Fruit fly (Drosophila melanogaster) whole organism, embryonic: ENCODE results near the gene spd-2.
A peak's percentile ranks its signal among the peaks of the same experiment; 100 is the strongest.

ENCODE experiments used
- ATbp ChIP-seq: fragments of 200-800 bp; sonication (Bioruptor generic); optimal IDR thresholded peaks from 2 replicates; lab custom pipeline; 2017; ENCODE audit warnings: missing biosample characterization, mild to moderate bottlenecking, missing genetic modification characterization, missing genetic modification reagents
- CG10366 ChIP-seq: fragments of 200-800 bp; sonication (Bioruptor generic); IDR thresholded peaks from 2 replicates; pipeline ENCODE4 v1.3.6; 2022; ENCODE audit warnings: missing biosample characterization, missing genetic modification characterization
- CG13287 ChIP-seq: fragments of 200-800 bp; sonication (Bioruptor generic); IDR thresholded peaks from 2 replicates; pipeline ENCODE4 v1.3.6; 2022; ENCODE audit warnings: missing biosample characterization, missing genetic modification characterization; ENCODE audit not compliant: partially characterized antibody
- CG13624 ChIP-seq: fragments of 200-800 bp; sonication (Bioruptor generic); optimal IDR thresholded peaks from 2 replicates; lab custom pipeline; 2016; ENCODE audit warnings: missing biosample characterization, missing genetic modification characterization
- CG14014 ChIP-seq: fragments of 200-800 bp; sonication (Bioruptor generic); IDR thresholded peaks from 2 replicates; pipeline ENCODE4 v1.3.6; 2022; ENCODE audit warnings: missing biosample characterization, missing genetic modification characterization
- CG14050 ChIP-seq: fragments of 200-800 bp; sonication (Bioruptor generic); IDR thresholded peaks from 3 replicates; pipeline ENCODE4 v1.3.6; 2022; ENCODE audit warnings: missing biosample characterization, missing genetic modification characterization
- CG14441 ChIP-seq: fragments of 200-800 bp; sonication (Bioruptor generic); IDR thresholded peaks from 2 replicates; pipeline ENCODE4 v1.3.6; 2022; ENCODE audit warnings: missing biosample characterization, missing genetic modification characterization
- CG15073 ChIP-seq: fragments of 200-800 bp; sonication (Bioruptor generic); optimal IDR thresholded peaks from 2 replicates; lab custom pipeline; 2016; ENCODE audit warnings: missing biosample characterization, missing genetic modification characterization
- CG16813 ChIP-seq: fragments of 200-800 bp; sonication (Bioruptor generic); IDR thresholded peaks from 3 replicates; pipeline ENCODE4 v1.3.6; 2022; ENCODE audit warnings: missing biosample characterization, missing genetic modification characterization; ENCODE audit not compliant: partially characterized antibody
- CG17568 ChIP-seq: fragments of 200-800 bp; sonication (Bioruptor generic); optimal IDR thresholded peaks from 2 replicates; lab custom pipeline; 2018; ENCODE audit warnings: missing biosample characterization, mild to moderate bottlenecking, missing genetic modification characterization, moderate library complexity
- CG2116 ChIP-seq: fragments of 200-800 bp; sonication (Bioruptor generic); optimal IDR thresholded peaks from 3 replicates; lab custom pipeline; 2018; ENCODE audit warnings: missing biosample characterization, mild to moderate bottlenecking, missing genetic modification characterization
- CG2129 ChIP-seq: fragments of 200-800 bp; sonication (Bioruptor generic); IDR thresholded peaks from 2 replicates; pipeline ENCODE4 v1.3.6; 2022; ENCODE audit warnings: missing biosample characterization, missing genetic modification characterization; ENCODE audit not compliant: partially characterized antibody
- CG2712 ChIP-seq: fragments of 200-800 bp; optimal IDR thresholded peaks from 3 replicates; lab custom pipeline; 2019; ENCODE audit warnings: missing biosample characterization, mild to moderate bottlenecking, missing genetic modification characterization, moderate library complexity
- CG34224 ChIP-seq: fragments of 200-800 bp; sonication (Bioruptor generic); IDR thresholded peaks from 3 replicates; pipeline ENCODE4 v1.3.6; 2022; ENCODE audit warnings: missing biosample characterization, missing genetic modification characterization; ENCODE audit not compliant: partially characterized antibody
- CG3995 ChIP-seq: fragments of 200-800 bp; sonication (Bioruptor generic); optimal IDR thresholded peaks from 3 replicates; lab custom pipeline; 2016; ENCODE audit warnings: missing biosample characterization, missing genetic modification characterization
- CG4282 ChIP-seq: fragments of 200-800 bp; sonication (Bioruptor generic); optimal IDR thresholded peaks from 2 replicates; lab custom pipeline; 2016; ENCODE audit warnings: missing biosample characterization, missing genetic modification characterization
- CG5245 ChIP-seq: fragments of 200-800 bp; sonication (Bioruptor generic); optimal IDR thresholded peaks from 3 replicates; lab custom pipeline; 2016; ENCODE audit warnings: missing biosample characterization, missing genetic modification characterization
- CG7357 ChIP-seq: fragments of 200-800 bp; sonication (Bioruptor generic); IDR thresholded peaks from 3 replicates; pipeline ENCODE4 v1.3.6; 2022; ENCODE audit warnings: missing biosample characterization, missing genetic modification characterization
- CG8089 ChIP-seq: fragments of 200-800 bp; sonication (Bioruptor generic); optimal IDR thresholded peaks from 3 replicates; lab custom pipeline; 2016; ENCODE audit warnings: missing biosample characterization, missing genetic modification characterization
- CG8478 ChIP-seq: fragments of >200 bp; optimal IDR thresholded peaks from 2 replicates; lab custom pipeline; 2018
- CG8765 ChIP-seq: fragments of 200-800 bp; sonication (Bioruptor generic); IDR thresholded peaks from 2 replicates; pipeline ENCODE4 v1.3.6; 2022; ENCODE audit warnings: missing biosample characterization, missing genetic modification characterization
- CG9797 ChIP-seq: fragments of 200-800 bp; sonication (Bioruptor generic); optimal IDR thresholded peaks from 3 replicates; lab custom pipeline; 2018; ENCODE audit warnings: missing biosample characterization, mild to moderate bottlenecking, missing genetic modification characterization
- CrebB ChIP-seq: fragments of 200-800 bp; sonication (Bioruptor generic); optimal IDR thresholded peaks from 3 replicates; lab custom pipeline; 2018; ENCODE audit warnings: missing biosample characterization, mild to moderate bottlenecking, missing genetic modification characterization
- Dad ChIP-seq: fragments of 200-800 bp; sonication (Bioruptor generic); optimal IDR thresholded peaks from 3 replicates; lab custom pipeline; 2016; ENCODE audit warnings: missing biosample characterization, missing genetic modification characterization
- Elba2 ChIP-seq: fragments of 200-800 bp; sonication (Bioruptor generic); optimal IDR thresholded peaks from 3 replicates; lab custom pipeline; 2016; ENCODE audit warnings: missing biosample characterization, missing genetic modification characterization
- Ets97D ChIP-seq: fragments of 200-800 bp; sonication (Bioruptor generic); optimal IDR thresholded peaks from 3 replicates; lab custom pipeline; 2016; ENCODE audit warnings: missing biosample characterization, missing genetic modification characterization
- HmgZ ChIP-seq: fragments of 200-800 bp; sonication (Bioruptor generic); optimal IDR thresholded peaks from 2 replicates; lab custom pipeline; 2018; ENCODE audit warnings: missing biosample characterization, mild to moderate bottlenecking, missing genetic modification characterization
- Hr3 ChIP-seq: fragments of 200-800 bp; sonication (Bioruptor generic); optimal IDR thresholded peaks from 3 replicates; lab custom pipeline; 2016; ENCODE audit warnings: missing biosample characterization, missing genetic modification characterization
- MESR4 ChIP-seq: fragments of 200-800 bp; sonication (Bioruptor generic); optimal IDR thresholded peaks from 2 replicates; lab custom pipeline; 2018; ENCODE audit warnings: missing biosample characterization, mild to moderate bottlenecking, missing genetic modification characterization, moderate library complexity
- Mrtf ChIP-seq: fragments of 200-800 bp; sonication (Bioruptor generic); IDR thresholded peaks from 3 replicates; pipeline ENCODE4 v1.3.6; 2022; ENCODE audit warnings: missing biosample characterization, missing genetic modification characterization
- Ravus ChIP-seq: fragments of 200-800 bp; sonication (Bioruptor generic); IDR thresholded peaks from 2 replicates; pipeline ENCODE4 v1.3.6; 2022; ENCODE audit warnings: missing biosample characterization, missing genetic modification characterization
- Sry-δ ChIP-seq: fragments of 200-800 bp; sonication (Bioruptor generic); optimal IDR thresholded peaks from 2 replicates; lab custom pipeline; 2016; ENCODE audit warnings: missing biosample characterization, missing genetic modification characterization
- Stat92E ChIP-seq, 3 experiments: fragments of >200 bp in 2 of 3; fragments of 200-800 bp in 1 of 3; sonication (Bioruptor generic) in 1 of 3; optimal IDR thresholded peaks; 2 replicates each; lab custom pipeline; 2017 to 2019; ENCODE audit warnings: missing biosample characterization in 3 of 3, missing genetic modification characterization in 3 of 3, mild to moderate bottlenecking in 1 of 3, moderate library complexity in 1 of 3
- TFAM ChIP-seq: fragments of 200-800 bp; sonication (Bioruptor generic); optimal IDR thresholded peaks from 2 replicates; lab custom pipeline; 2017; ENCODE audit warnings: missing biosample characterization, missing genetic modification characterization, inconsistent platforms
- YL-1 ChIP-seq: fragments of 200-800 bp; sonication (Bioruptor generic); optimal IDR thresholded peaks from 3 replicates; lab custom pipeline; 2017; ENCODE audit warnings: missing biosample characterization, mild to moderate bottlenecking, missing genetic modification characterization
- amos ChIP-seq: fragments of 200-800 bp; sonication (Bioruptor generic); IDR thresholded peaks from 2 replicates; pipeline ENCODE4 v1.3.6; 2022; ENCODE audit warnings: missing biosample characterization, missing genetic modification characterization; ENCODE audit not compliant: partially characterized antibody
- chinmo ChIP-seq: fragments of 200-800 bp; sonication (Bioruptor generic); IDR thresholded peaks from 4 replicates; pipeline ENCODE4 v1.3.6; 2022; ENCODE audit warnings: missing biosample characterization, missing genetic modification characterization; ENCODE audit not compliant: partially characterized antibody
- dimm ChIP-seq: fragments of 200-800 bp; sonication (Bioruptor generic); IDR thresholded peaks from 2 replicates; pipeline ENCODE4 v1.3.6; 2022; ENCODE audit warnings: missing biosample characterization, missing genetic modification characterization
- dmrt99B ChIP-seq: fragments of 200-800 bp; sonication (Bioruptor generic); optimal IDR thresholded peaks from 2 replicates; lab custom pipeline; 2018; ENCODE audit warnings: missing biosample characterization, mild to moderate bottlenecking, missing genetic modification characterization, moderate library complexity
- lbe ChIP-seq: fragments of 200-800 bp; sonication (Bioruptor generic); optimal IDR thresholded peaks from 2 replicates; lab custom pipeline; 2016; ENCODE audit warnings: missing biosample characterization, mild to moderate bottlenecking, missing genetic modification characterization
- lov ChIP-seq, 2 experiments: fragments of 200-800 bp in 1 of 2; fragments of >200 bp in 1 of 2; sonication (Bioruptor generic) in 1 of 2; IDR thresholded peaks in 1 of 2; optimal IDR thresholded peaks in 1 of 2; 2 replicates in 1 of 2; 3 replicates in 1 of 2; pipeline versions ENCODE4 v1.3.6 to Lab custom; 2017 to 2022; ENCODE audit warnings: missing biosample characterization in 1 of 2, missing genetic modification characterization in 1 of 2
- nau ChIP-seq: fragments of 200-800 bp; sonication (Bioruptor generic); optimal IDR thresholded peaks from 3 replicates; lab custom pipeline; 2017; ENCODE audit warnings: missing biosample characterization, mild to moderate bottlenecking, missing genetic modification characterization, missing genetic modification reagents
- oc ChIP-seq: fragments of 200-800 bp; sonication (Bioruptor generic); optimal IDR thresholded peaks from 2 replicates; lab custom pipeline; 2018; ENCODE audit warnings: missing biosample characterization, mild to moderate bottlenecking, missing genetic modification characterization, moderate library complexity
- phol ChIP-seq: fragments of 200-800 bp; sonication (Bioruptor generic); optimal IDR thresholded peaks from 3 replicates; lab custom pipeline; 2018; ENCODE audit warnings: missing biosample characterization, mild to moderate bottlenecking, missing genetic modification characterization, moderate library complexity
- pzg ChIP-seq: fragments of 200-800 bp; sonication (Bioruptor generic); optimal IDR thresholded peaks from 3 replicates; lab custom pipeline; 2018; ENCODE audit warnings: missing biosample characterization, mild to moderate bottlenecking, missing genetic modification characterization, moderate library complexity
- trh ChIP-seq: fragments of 200-800 bp; sonication (Bioruptor generic); optimal IDR thresholded peaks from 2 replicates; lab custom pipeline; 2016; ENCODE audit warnings: missing biosample characterization, missing genetic modification characterization
- vfl ChIP-seq: fragments of 200-800 bp; sonication (Bioruptor generic); optimal IDR thresholded peaks from 2 replicates; lab custom pipeline; 2016; ENCODE audit warnings: missing biosample characterization, missing genetic modification characterization
- vvl ChIP-seq: fragments of 200-800 bp; sonication (Bioruptor generic); IDR thresholded peaks from 2 replicates; pipeline ENCODE4 v1.3.6; 2022; ENCODE audit warnings: missing biosample characterization, missing genetic modification characterization
- z ChIP-seq: fragments of 200-800 bp; sonication (Bioruptor generic); IDR thresholded peaks from 3 replicates; pipeline ENCODE4 v1.3.6; 2022; ENCODE audit warnings: missing biosample characterization, missing genetic modification characterization
- zf30C ChIP-seq: fragments of 200-800 bp; sonication (Bioruptor generic); optimal IDR thresholded peaks from 3 replicates; lab custom pipeline; 2018; ENCODE audit warnings: missing biosample characterization, mild to moderate bottlenecking, missing genetic modification characterization

spd-2 gene

DNA sequence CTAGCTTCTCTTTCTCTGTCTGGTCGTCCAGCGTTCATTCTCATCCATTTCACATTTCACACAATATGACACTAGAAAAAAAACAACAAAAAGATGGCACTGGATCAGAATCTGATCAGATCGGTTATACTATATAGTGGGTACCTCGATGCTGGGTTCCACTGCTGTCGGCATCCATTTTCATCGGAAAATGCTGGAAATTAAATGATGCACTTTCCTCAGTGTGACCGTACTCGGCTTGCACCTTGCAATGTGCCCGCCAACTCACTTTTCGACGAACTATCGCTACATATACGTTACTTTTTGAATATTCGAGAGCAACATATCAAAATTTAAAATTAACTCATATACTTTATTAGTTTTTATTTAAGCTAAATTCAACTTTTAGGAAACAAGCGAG is 4.0 kb downstream of the spd-2 start, which contains the start of gene tra (continued):
- no peak for TF ChIP-seq zf30C (GFP tag; lab: Kevin White, UChicago)
- peak; percentile 31 for TF ChIP-seq YL-1
- no peak for TF ChIP-seq ATbp
- TF ChIP-seq CG2116 (GFP tag; lab: Kevin White, UChicago) = peak; percentile 60
- no peak for TF ChIP-seq Mrtf (GFP tag; lab: Robert Waterston, UW)
- no peak for TF ChIP-seq CG10366 (GFP tag; lab: Robert Waterston, UW)
- no peak for TF ChIP-seq CG4282
- TF ChIP-seq lbe (GFP tag; lab: Kevin White, UChicago) = no peak
- TF ChIP-seq chinmo = peak; percentile 88; the same call in 2 of the 4 replicates
- TF ChIP-seq amos = peak; percentile 61
- TF ChIP-seq CG14441 (GFP tag; lab: Robert Waterston, UW) = no peak
- peak; percentile 73 for TF ChIP-seq Elba2
- TF ChIP-seq CG9797 (GFP tag; lab: Kevin White, UChicago) = peak; percentile 91
- TF ChIP-seq CG2129 (GFP tag; lab: Robert Waterston, UW) = peak; percentile 28; the same call in 1 of the 2 replicates
- TF ChIP-seq dimm = no peak
- TF ChIP-seq Sry-δ (GFP tag; lab: Kevin White, UChicago) = peak; percentile 67
- no peak for TF ChIP-seq CG14050 (GFP tag; lab: Robert Waterston, UW)
- TF ChIP-seq pzg (GFP tag; lab: Kevin White, UChicago) = peak; percentile 58
- no peak for TF ChIP-seq TFAM
- peak; percentile 74 for TF ChIP-seq CG13287
- peak; percentile 27 for TF ChIP-seq CG2712 (tag; lab: Kevin White, UChicago)
- peak; percentile 33 for TF ChIP-seq Ets97D
- no peak for TF ChIP-seq vfl (GFP tag; lab: Kevin White, UChicago)
- TF ChIP-seq MESR4 (GFP tag; lab: Kevin White, UChicago) = peak; percentile 82
- TF ChIP-seq z = no peak
- no peak for TF ChIP-seq CG8089 (GFP tag; lab: Kevin White, UChicago)
- TF ChIP-seq CG16813 (GFP tag; lab: Robert Waterston, UW) = peak; percentile 61
- TF ChIP-seq phol (tag; lab: Kevin White, UChicago) = peak; percentile 73

DNA sequence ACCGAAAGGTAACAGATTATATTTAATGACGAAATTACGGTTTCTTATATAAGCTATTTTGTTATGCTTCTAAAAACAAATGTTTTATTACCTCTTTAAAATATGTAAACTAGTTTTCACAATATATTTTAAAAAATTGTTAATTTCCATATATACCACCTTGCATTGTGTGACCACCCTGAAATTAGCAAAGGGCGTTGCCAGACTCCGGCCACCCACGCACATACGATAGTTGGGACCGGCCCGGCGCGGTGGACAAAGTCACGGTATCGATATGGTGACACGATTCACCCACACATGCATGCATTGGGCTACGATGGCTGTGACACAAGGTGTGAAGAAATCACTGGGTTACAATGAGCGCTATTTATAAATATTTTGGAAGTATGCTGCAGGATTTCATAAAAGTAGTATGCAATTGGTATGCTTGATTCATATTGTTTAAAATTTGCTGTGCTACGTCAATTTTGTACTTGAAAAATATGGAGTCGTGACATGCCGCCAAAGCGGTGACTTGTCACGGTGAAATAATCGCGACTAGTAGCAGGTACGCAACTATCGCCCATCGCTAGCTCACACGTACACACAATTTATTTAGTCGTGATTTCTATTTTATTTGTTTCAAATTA is 6.7 kb downstream of the spd-2 start:
- TF ChIP-seq nau (no peak), Ravus (GFP tag; lab: Robert Waterston, UW) (no peak), CrebB (tag; lab: Kevin White, UChicago) (no peak), Stat92E (GFP tag; optimal IDR thresholded peaks at IDR 0.05; lab: Kevin White, UChicago) (no peak), CG5245 (peak; percentile 37), vvl (peak; percentile 79), CG3995 (peak; percentile 100), trh (GFP tag; lab: Kevin White, UChicago) (peak; percentile 25), ATbp (no peak), CG14014 (GFP tag; lab: Robert Waterston, UW) (peak; percentile 65; the same call in 1 of the 2 replicates), oc (peak; percentile 15), HmgZ (tag; lab: Kevin White, UChicago) (peak; percentile 83), CG8765 (GFP tag; lab: Robert Waterston, UW) (no peak), CG7357 (GFP tag; lab: Robert Waterston, UW) (peak; percentile 51; the same call in 1 of the 3 replicates), CG2712 (tag; lab: Kevin White, UChicago) (peak; percentile 66), CG17568 (no peak), CG15073 (no peak), CG8478 (lab: Kevin White, UChicago) (peak; percentile 93), Dad (GFP tag; lab: Kevin White, UChicago) (peak; percentile 64), lov (optimal IDR thresholded peaks at IDR 0.05; lab: Kevin White, UChicago) (no peak), lov (GFP tag; IDR thresholded peaks at IDR 0.05; lab: Robert Waterston, UW) (0 out of 3 replicates have a peak, but pooled peaks have one; percentile 42), CG8089 (GFP tag; lab: Kevin White, UChicago) (peak; percentile 26), CG34224 (GFP tag; lab: Robert Waterston, UW) (peak; percentile 93), CG13624 (GFP tag; lab: Kevin White, UChicago) (peak; percentile 67), Hr3 (GFP tag; lab: Kevin White, UChicago) (peak; percentile 55), dmrt99B (tag; lab: Kevin White, UChicago) (no peak)
